Worm (Caenorhabditis elegans) whole organism, L2 larva: ENCODE results near the gene R13A5.15.

ENCODE experiments used
- ceh-82 ChIP-seq: fragments of 150-350 bp; optimal IDR thresholded peaks from 2 replicates; lab custom pipeline; 2014; ENCODE audit warnings: missing biosample characterization, missing genetic modification characterization
- elt-1 ChIP-seq: fragments of 150-350 bp; optimal IDR thresholded peaks from 2 replicates; lab custom pipeline; 2014; ENCODE audit warnings: missing biosample characterization, missing genetic modification characterization
- nhr-12 ChIP-seq: fragments of 150-350 bp; optimal IDR thresholded peaks from 2 replicates; lab custom pipeline; 2014; ENCODE audit warnings: missing biosample characterization, missing genetic modification characterization
- nhr-23 ChIP-seq: fragments of 150-350 bp; optimal IDR thresholded peaks from 2 replicates; lab custom pipeline; 2014; ENCODE audit warnings: missing biosample characterization, missing genetic modification reagents, missing genetic modification characterization
- nhr-25 ChIP-seq: fragments of 150-350 bp; sonication (generic microtip); optimal IDR thresholded peaks from 3 replicates; lab custom pipeline; 2014; ENCODE audit warnings: missing biosample characterization, missing genetic modification characterization
- skn-1 ChIP-seq: sonication (generic microtip); optimal IDR thresholded peaks from 2 replicates; lab custom pipeline; 2017; ENCODE audit warnings: missing biosample characterization, missing genetic modification characterization
- unc-62 ChIP-seq: fragments of 150-350 bp; optimal IDR thresholded peaks from 2 replicates; lab custom pipeline; 2014; ENCODE audit warnings: missing biosample characterization, missing genetic modification reagents, missing genetic modification characterization
- ztf-11 ChIP-seq: sonication (generic microtip); optimal IDR thresholded peaks from 2 replicates; lab custom pipeline; 2017; ENCODE audit warnings: missing biosample characterization, missing genetic modification characterization

- TF ChIP-seq unc-62 (GFP tag; lab: Kevin White, UChicago) (no peak), nhr-25 (tag; lab: Kevin White, UChicago) (no peak), ztf-11 (no peak), skn-1 (tag; lab: Kevin White, UChicago) (no peak), nhr-12 (tag; lab: Kevin White, UChicago) (no peak), nhr-23 (no peak), elt-1 (tag; lab: Kevin White, UChicago) (no peak), ceh-82 (no peak)
Measured at ce11 chrIII:7619846-7620245, 31.7 kb upstream of the R13A5.15 start.
